Fruit fly (Drosophila melanogaster) Kc167 (cell line): ENCODE data around the gene Nxf3.

ENCODE experiments used
- Myc ChIP-seq: fragments of >200 bp; optimal IDR thresholded peaks from 2 replicates; lab custom pipeline; 2017; ENCODE audit warnings: missing external identifiers
- Sin3A ChIP-seq: fragments of >200 bp; optimal IDR thresholded peaks from 2 replicates; lab custom pipeline; 2018; ENCODE audit warnings: missing external identifiers
- h ChIP-seq: fragments of >200 bp; optimal IDR thresholded peaks from 3 replicates; lab custom pipeline; 2018; ENCODE audit warnings: missing external identifiers
- insv ChIP-seq: fragments of >200 bp; optimal IDR thresholded peaks from 3 replicates; lab custom pipeline; 2018; ENCODE audit warnings: missing external identifiers
- psq ChIP-seq: fragments of >200 bp; optimal IDR thresholded peaks from 2 replicates; lab custom pipeline; 2017; ENCODE audit warnings: missing external identifiers
- ttk ChIP-seq: sonication (Bioruptor generic); optimal IDR thresholded peaks from 2 replicates; lab custom pipeline; 2017; ENCODE audit warnings: missing external identifiers

Nxf3 gene

DNA sequence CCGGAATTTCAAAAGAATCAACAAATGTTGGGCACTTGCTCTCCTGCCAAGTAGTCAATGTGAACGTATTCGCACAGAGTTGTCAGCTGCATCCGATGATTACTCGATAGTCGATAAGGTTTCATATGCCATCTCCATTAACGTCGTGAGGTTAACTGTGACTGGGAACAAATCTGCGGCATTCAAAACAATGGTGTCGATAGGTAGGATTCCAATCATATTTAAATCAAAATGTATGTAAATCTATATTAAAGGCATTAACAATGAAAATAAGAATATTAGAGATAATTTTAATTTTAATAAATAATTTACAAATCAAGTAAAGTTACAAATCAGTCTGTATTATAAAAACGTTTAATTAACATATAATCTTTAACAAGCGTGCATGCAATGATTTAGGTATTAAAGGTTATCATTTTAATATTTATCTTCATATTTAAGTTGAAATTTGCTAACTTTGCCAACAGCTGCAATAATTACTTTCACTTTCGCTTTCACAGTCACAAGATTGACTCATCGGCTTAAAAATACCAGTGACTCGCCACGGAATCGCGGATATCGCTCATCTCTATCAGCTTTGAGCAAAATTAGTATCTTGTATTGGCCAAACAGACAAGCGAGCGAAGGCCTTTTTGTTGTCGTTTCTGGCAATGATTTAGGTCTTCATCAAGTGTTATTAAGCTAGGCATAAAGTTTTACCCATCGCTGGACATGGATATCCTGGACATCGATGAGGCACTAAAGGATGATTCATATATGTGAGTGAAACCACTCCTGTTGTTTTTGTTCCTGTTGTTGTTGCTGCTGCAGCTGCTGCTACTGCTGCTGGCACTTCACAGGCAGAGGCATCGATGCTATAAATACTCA lies at the start of gene Nxf3, which contains the start of the genes Meics and ssp2:
Gene Nxf3, plus strand, starts transcription at position 569 of the 867 bp plus-strand sequence.
Gene Meics, minus strand, starts transcription at position 68 of the 867 bp plus-strand sequence.
Gene ssp2, plus strand, starts transcription at position 569 of the 867 bp plus-strand sequence.
- TF ChIP-seq Myc (lab: Kevin White, UChicago) = no peak
- TF ChIP-seq h = no peak
- no peak for TF ChIP-seq Sin3A
- TF ChIP-seq insv (lab: Kevin White, UChicago) = no peak
- no peak for TF ChIP-seq ttk (lab: Kevin White, UChicago)
- no peak for TF ChIP-seq psq (lab: Kevin White, UChicago)

- no peak for TF ChIP-seq psq (lab: Kevin White, UChicago)
- no peak for TF ChIP-seq Myc (lab: Kevin White, UChicago)
- no peak for TF ChIP-seq ttk (lab: Kevin White, UChicago)
- TF ChIP-seq h = no peak
- no peak for TF ChIP-seq Sin3A
- TF ChIP-seq insv (lab: Kevin White, UChicago) = no peak
Measured at dm6 chr3L:13917589-13918198, 47.3 kb upstream of the Nxf3 start.

DNA sequence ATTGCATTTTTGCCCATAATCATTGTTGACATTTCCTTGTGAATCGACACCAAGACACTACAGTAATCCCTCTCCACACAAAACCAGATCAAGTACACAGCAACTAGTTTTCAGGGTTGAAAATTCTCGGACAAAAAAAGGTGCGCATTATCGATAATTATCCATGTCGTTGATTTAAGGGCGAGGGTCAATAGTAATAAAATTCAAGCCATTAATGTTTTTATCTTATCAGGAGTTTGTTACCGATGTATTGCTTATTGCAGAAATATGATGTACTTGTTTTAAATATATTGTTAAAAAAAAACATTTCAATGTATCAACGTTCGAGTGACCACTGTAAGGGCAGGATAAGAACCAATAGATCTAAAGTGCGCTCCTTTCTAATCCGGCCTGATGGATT lies 46.2 kb upstream of the Nxf3 start:
- no peak for TF ChIP-seq Sin3A
- TF ChIP-seq psq (lab: Kevin White, UChicago) = no peak
- TF ChIP-seq h = no peak
- TF ChIP-seq Myc (lab: Kevin White, UChicago) = no peak
- no peak for TF ChIP-seq insv (lab: Kevin White, UChicago)
- no peak for TF ChIP-seq ttk (lab: Kevin White, UChicago)

DNA sequence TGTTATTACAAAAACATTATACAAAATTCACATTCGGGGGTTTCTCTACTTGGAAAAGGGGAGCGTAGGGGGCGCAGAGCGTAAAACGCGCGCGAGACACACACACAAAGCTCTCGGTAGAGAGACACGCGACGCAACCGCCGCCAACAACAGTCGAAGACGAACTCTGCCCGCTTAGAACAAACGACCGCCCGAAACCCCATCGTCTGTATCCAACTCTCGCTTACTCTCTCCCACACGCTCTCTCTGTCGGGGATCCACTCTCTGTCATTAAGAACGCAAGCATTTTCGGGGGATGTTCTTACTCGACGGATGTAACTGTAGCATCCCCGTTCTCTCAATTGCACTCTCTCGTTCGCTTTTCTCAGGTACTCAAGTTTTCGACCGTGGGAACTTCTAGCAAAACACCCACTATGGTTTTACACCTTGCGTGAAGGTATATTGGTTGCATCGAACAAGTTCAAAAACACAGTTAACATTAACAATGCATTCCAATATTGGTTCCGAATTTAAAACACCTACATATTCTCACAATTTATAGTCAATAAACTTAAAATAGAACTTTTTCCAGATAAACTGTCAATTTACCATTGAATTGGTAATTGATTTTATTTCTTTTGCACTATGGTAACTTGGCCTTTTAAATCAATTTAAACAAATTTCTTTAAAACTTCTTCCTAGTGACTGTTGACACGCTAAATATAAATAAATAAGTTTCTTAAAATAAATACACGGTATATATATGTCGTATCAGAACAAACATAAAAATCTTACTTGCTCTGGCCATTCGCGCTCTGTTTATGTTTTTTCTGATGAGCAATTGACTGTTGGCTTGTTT lies 45.0 kb upstream of the Nxf3 start:
- no peak for TF ChIP-seq psq (lab: Kevin White, UChicago)
- no peak for TF ChIP-seq h
- no peak for TF ChIP-seq insv (lab: Kevin White, UChicago)
- TF ChIP-seq ttk (lab: Kevin White, UChicago) = no peak
- TF ChIP-seq Myc (lab: Kevin White, UChicago) = no peak
- no peak for TF ChIP-seq Sin3A

DNA sequence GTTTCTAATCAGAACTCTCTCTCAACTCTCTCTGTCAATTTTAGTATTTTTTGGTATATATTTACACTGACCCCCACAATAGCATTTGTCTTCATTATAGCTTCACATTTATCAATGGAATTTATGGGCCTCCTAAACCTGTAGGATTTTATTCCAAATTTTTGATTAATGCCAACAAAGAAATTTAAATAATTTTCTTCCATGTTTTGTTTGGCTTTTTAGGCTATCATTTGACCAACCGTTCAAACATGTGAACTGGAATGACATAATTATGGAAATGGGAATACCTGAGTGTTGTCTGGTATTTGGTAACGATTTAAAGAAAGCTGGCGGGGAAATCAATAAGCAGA lies 44.4 kb upstream of the Nxf3 start:
- TF ChIP-seq ttk (lab: Kevin White, UChicago) = no peak
- no peak for TF ChIP-seq Myc (lab: Kevin White, UChicago)
- no peak for TF ChIP-seq insv (lab: Kevin White, UChicago)

DNA sequence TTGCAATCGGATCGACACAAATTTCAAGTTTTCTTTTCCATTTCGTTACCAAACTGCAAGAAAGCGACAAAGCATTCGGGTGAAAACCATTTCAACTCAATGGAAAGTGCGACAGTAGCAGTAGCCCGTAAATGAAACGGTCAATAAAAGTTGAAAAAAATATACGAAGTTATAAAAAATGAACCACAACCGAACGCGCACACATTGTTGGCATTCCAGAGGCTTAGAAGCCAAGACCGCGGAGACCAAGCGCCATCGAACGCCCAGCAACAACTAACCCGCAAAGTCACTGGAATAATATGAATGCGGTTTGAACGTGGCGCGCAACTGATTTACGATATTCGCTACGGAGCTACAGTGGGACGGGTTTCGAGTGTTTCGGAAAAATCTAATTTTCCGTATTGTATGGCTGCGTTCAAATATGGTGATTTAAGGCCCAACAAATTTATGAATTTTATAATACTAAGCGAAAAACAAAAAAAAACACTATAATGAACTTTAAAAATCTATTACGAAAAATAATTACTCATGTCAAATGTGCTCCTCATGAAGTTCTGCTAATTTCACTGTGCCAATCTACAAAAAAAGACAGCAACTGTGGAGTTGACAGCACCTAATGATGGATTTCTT lies 42.9 kb upstream of the Nxf3 start:
- TF ChIP-seq Sin3A (no peak), Myc (lab: Kevin White, UChicago) (no peak), h (no peak), ttk (lab: Kevin White, UChicago) (no peak), insv (lab: Kevin White, UChicago) (no peak), psq (lab: Kevin White, UChicago) (no peak)

DNA sequence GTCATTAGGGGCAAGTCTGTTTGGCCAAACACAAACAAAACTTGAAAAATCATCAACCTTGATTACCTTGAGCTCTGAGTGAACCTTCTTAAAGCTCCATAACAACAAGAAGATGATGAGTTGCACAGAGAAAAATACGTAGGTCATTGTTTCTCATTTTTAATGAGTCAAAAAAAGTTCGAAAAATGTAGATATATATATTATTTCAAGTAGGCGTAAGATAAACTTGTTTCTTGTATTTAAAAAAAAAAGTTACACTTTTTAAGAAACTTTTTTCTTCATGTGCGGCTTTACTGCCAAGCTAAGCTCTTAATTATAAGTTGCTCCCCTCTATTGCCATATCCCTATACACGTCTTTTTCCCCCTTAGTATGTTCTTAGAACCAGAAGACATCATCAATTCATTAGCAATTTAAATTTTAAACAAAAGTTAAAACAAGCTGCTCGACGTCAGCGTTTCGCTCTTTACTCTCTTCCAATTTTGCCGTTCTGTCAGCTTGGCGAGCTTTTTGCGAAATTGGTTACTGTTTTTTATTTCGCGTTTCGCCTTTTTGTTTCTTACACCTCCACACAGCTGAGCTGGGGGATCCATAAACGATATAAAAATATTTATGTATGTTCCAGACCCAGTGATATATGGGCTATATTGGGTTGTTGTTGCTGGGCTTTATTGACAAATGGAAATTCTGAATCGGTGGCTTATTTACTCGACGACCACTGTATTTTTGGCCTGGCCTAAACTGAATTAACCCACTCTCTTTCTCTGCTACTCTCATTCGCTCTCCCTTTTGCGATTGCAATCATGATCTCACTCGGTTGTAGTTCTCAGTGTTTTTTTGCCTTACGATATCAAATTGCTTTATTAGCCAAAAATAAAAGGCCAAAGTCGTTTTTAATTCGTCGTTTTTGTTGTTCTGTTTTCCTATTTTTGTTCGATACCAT lies 41.4 kb upstream of the Nxf3 start:
- TF ChIP-seq psq (lab: Kevin White, UChicago) = no peak
- no peak for TF ChIP-seq Myc (lab: Kevin White, UChicago)
- no peak for TF ChIP-seq insv (lab: Kevin White, UChicago)
- no peak for TF ChIP-seq Sin3A
- no peak for TF ChIP-seq h
- TF ChIP-seq ttk (lab: Kevin White, UChicago) = no peak

dm6 chr3L:13924646-13925045 lies 40.4 kb upstream of the Nxf3 start:
- TF ChIP-seq insv (lab: Kevin White, UChicago) (no peak), ttk (lab: Kevin White, UChicago) (no peak), h (no peak), Myc (lab: Kevin White, UChicago) (no peak), Sin3A (no peak), psq (lab: Kevin White, UChicago) (no peak)

DNA sequence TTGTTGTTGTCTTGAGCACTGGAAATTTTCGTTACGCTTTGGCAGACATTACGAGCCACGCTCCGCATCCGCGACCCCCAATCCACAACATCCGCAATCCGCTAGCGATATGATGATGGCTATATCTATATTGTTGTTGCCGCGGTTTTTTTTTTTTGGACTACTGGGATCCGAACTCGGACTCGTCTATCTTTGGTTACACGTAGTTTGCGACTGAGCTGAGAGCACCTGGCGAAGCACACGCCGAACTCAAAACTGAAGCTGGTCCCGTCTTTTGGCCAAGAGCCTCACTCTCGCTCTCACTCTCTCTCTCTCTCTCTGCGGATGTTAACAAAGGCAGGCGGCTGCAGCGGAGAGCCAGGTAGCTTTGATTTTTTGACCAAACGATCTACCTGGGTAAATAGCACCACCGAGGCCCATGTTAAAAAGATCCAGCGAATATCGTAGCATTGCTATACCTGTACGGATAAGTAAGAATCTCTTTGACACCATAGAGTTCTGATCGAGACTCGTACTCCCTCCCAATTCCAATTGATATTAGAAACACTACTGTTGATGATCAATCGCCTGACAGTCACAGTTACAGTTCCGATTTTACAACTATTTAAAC lies 39.8 kb upstream of the Nxf3 start, which contains the start of gene Rgl:
Gene Rgl, minus strand, starts transcription at position 219 of the 610 bp plus-strand sequence.
- no peak for TF ChIP-seq psq (lab: Kevin White, UChicago)
- TF ChIP-seq Sin3A = no peak
- no peak for TF ChIP-seq ttk (lab: Kevin White, UChicago)
- no peak for TF ChIP-seq insv (lab: Kevin White, UChicago)
- TF ChIP-seq Myc (lab: Kevin White, UChicago) = no peak
- no peak for TF ChIP-seq h
